Fruit fly (Drosophila melanogaster) whole organism, wandering third instar larva: ENCODE measurements around the gene Vdup1.

Source experiments
- Abd-B ChIP-seq: fragments of >200 bp; optimal IDR thresholded peaks from 2 replicates; lab custom pipeline; 2017; ENCODE audit warnings: missing biosample characterization, missing genetic modification characterization
- CG32264 ChIP-seq: fragments of 200-800 bp; sonication (Bioruptor generic); optimal IDR thresholded peaks from 2 replicates; lab custom pipeline; 2016; ENCODE audit warnings: missing biosample characterization, missing genetic modification characterization
- Dif ChIP-seq: fragments of 200-275, 200-300 bp; sonication (Bioruptor generic); optimal IDR thresholded peaks from 2 replicates; lab custom pipeline; 2018; ENCODE audit warnings: missing biosample characterization, missing genetic modification characterization; ENCODE audit not compliant: partially characterized antibody
- HLH106 ChIP-seq: fragments of 200-800 bp; optimal IDR thresholded peaks from 3 replicates; lab custom pipeline; 2019; ENCODE audit warnings: missing biosample characterization, mild to moderate bottlenecking, missing genetic modification characterization, moderate library complexity
- Hr78 ChIP-seq: fragments of >200 bp; optimal IDR thresholded peaks from 2 replicates; lab custom pipeline; 2017; ENCODE audit warnings: missing biosample characterization, missing genetic modification characterization
- Myc ChIP-seq: fragments of >200 bp; optimal IDR thresholded peaks from 2 replicates; lab custom pipeline; 2017
- Rel ChIP-seq, 2 experiments: fragments of 200-800 bp; sonication (Bioruptor generic) in 1 of 2; optimal IDR thresholded peaks; 2 replicates in 1 of 2; 3 replicates in 1 of 2; lab custom pipeline; 2016 to 2019; ENCODE audit warnings: mild to moderate bottlenecking in 2 of 2, missing biosample characterization in 2 of 2, missing genetic modification characterization in 2 of 2, moderate library complexity in 1 of 2
- dsf ChIP-seq: sonication (Bioruptor generic); optimal IDR thresholded peaks from 2 replicates; lab custom pipeline; 2016; ENCODE audit warnings: missing biosample characterization, missing genetic modification characterization, borderline replicate concordance
- h ChIP-seq: fragments of 200-800 bp; sonication (Bioruptor generic); optimal IDR thresholded peaks from 3 replicates; lab custom pipeline; 2016; ENCODE audit warnings: missing biosample characterization, mild to moderate bottlenecking, missing genetic modification characterization
- psq ChIP-seq: fragments of 200-800 bp; sonication (Bioruptor generic); optimal IDR thresholded peaks from 3 replicates; lab custom pipeline; 2017; ENCODE audit warnings: missing biosample characterization, mild to moderate bottlenecking, missing genetic modification characterization, moderate library complexity
- sv ChIP-seq: fragments of 200-800 bp; sonication (Bioruptor generic); optimal IDR thresholded peaks from 3 replicates; lab custom pipeline; 2016; ENCODE audit warnings: missing biosample characterization, missing genetic modification characterization
- usp ChIP-seq: fragments of >200 bp; optimal IDR thresholded peaks from 2 replicates; lab custom pipeline; 2017; ENCODE audit warnings: missing biosample characterization, missing genetic modification characterization

dm6 chr3L:134868-135267, 43.9 kb downstream of the Vdup1 start:
- TF ChIP-seq usp (GFP tag; lab: Kevin White, UChicago) (no peak), Rel (GFP tag; optimal IDR thresholded peaks at IDR 0.05; lab: Kevin White, UChicago) (no peak), Rel (tag; optimal IDR thresholded peaks at IDR 0.05; lab: Kevin White, UChicago) (no peak), dsf (GFP tag; lab: Kevin White, UChicago) (no peak), CG32264 (GFP tag; lab: Kevin White, UChicago) (no peak), psq (no peak), HLH106 (no peak), sv (GFP tag; lab: Kevin White, UChicago) (no peak), Hr78 (no peak), Abd-B (GFP tag; lab: Kevin White, UChicago) (no peak), h (GFP tag; lab: Kevin White, UChicago) (no peak), Myc (lab: Kevin White, UChicago) (no peak), Dif (GFP tag; lab: Kevin White, UChicago) (no peak)
